Fruit fly (Drosophila melanogaster): Measurements from ENCODE around the gene Mnr.

dm6 chrX:21192953-21193352 is 88.0 kb downstream of the Mnr start, which contains the start of gene ccb:
- no peak for TF ChIP-seq CG10348 (GFP tag; IDR thresholded peaks at IDR 0.05)
- TF ChIP-seq CG12605 (GFP tag; IDR thresholded peaks at IDR 0.05) = no peak
- no peak for TF ChIP-seq CG15710 (tag; optimal IDR thresholded peaks at IDR 0.05)
- TF ChIP-seq CG32121 (GFP tag; IDR thresholded peaks at IDR 0.05) = no peak
- TF ChIP-seq gl (tag; optimal IDR thresholded peaks at IDR 0.05) = no peak
- no peak for TF ChIP-seq D1 (tag; optimal IDR thresholded peaks at IDR 0.05)

Data from whole organism, pupa.